Fruit fly (Drosophila melanogaster): ENCODE results near the gene kud.

Gene kud

dm6 chr3L:16803708-16804350 lies 41.0 kb downstream of the kud start (continued):
- TF ChIP-seq CG9139 (GFP tag; optimal IDR thresholded peaks at IDR 0.05) (no peak), net (GFP tag; optimal IDR thresholded peaks at IDR 0.05) (no peak), CG11294 (GFP tag; IDR thresholded peaks at IDR 0.05) (no peak), CG6792 (GFP tag; optimal IDR thresholded peaks at IDR 0.05) (no peak), CG3032 (tag; optimal IDR thresholded peaks at IDR 0.05) (no peak), vri (GFP tag; optimal IDR thresholded peaks at IDR 0.05) (peak; percentile 93), CG1621 (tag; optimal IDR thresholded peaks at IDR 0.05) (no peak), cyc (GFP tag; optimal IDR thresholded peaks at IDR 0.05) (no peak), Ets96B (tag; optimal IDR thresholded peaks at IDR 0.05) (no peak), CG8319 (GFP tag; optimal IDR thresholded peaks at IDR 0.05) (no peak), CG11902 (GFP tag; optimal IDR thresholded peaks at IDR 0.05) (no peak), Eip78C (GFP tag) (peak; percentile 47), topi (GFP tag; optimal IDR thresholded peaks at IDR 0.05) (peak; percentile 13), lz (GFP tag; optimal IDR thresholded peaks at IDR 0.05) (no peak), spab (GFP tag; optimal IDR thresholded peaks at IDR 0.05) (no peak), CG10631 (GFP tag; optimal IDR thresholded peaks at IDR 0.05) (no peak), fd59A (GFP tag; optimal IDR thresholded peaks at IDR 0.05) (no peak), CG6163 (GFP tag; IDR thresholded peaks at IDR 0.05) (peak; percentile 34; the same call in 1 of the 3 replicates), Hr38 (GFP tag; optimal IDR thresholded peaks at IDR 0.05) (no peak), pdm3 (GFP tag; optimal IDR thresholded peaks at IDR 0.05) (no peak), Lpt (GFP tag; optimal IDR thresholded peaks at IDR 0.05) (no peak), Eip75B (GFP tag; optimal IDR thresholded peaks at IDR 0.05) (no peak), CG31627 (GFP tag; optimal IDR thresholded peaks at IDR 0.05) (no peak), CG34406 (GFP tag; optimal IDR thresholded peaks at IDR 0.05) (no peak), fkh (GFP tag; optimal IDR thresholded peaks at IDR 0.05) (no peak), Sox15 (GFP tag; optimal IDR thresholded peaks at IDR 0.05) (no peak), achi (GFP tag; optimal IDR thresholded peaks at IDR 0.05) (no peak), Eip93F (GFP tag; optimal IDR thresholded peaks at IDR 0.05) (peak; percentile 13), CG3919 (GFP tag; optimal IDR thresholded peaks at IDR 0.05) (no peak), CG11762 (GFP tag; optimal IDR thresholded peaks at IDR 0.05; ENCODE audit: insufficient read depth) (no peak)

dm6 chr3L:16803273-16803672 lies 41.5 kb downstream of the kud start:
- TF ChIP-seq fd59A (GFP tag; optimal IDR thresholded peaks at IDR 0.05) (no peak), CG9139 (GFP tag; optimal IDR thresholded peaks at IDR 0.05) (peak; percentile 39), CG6808 (GFP tag; optimal IDR thresholded peaks at IDR 0.05) (peak; percentile 50), CG1621 (tag; optimal IDR thresholded peaks at IDR 0.05) (no peak), ss (GFP tag; optimal IDR thresholded peaks at IDR 0.05) (peak; percentile 43 to 58)

- no peak for TF ChIP-seq CG34406 (GFP tag; optimal IDR thresholded peaks at IDR 0.05)
- peak; percentile 51 for TF ChIP-seq CG6808 (GFP tag; optimal IDR thresholded peaks at IDR 0.05)
- peak; percentile 36 for TF ChIP-seq CG6276 (GFP tag; optimal IDR thresholded peaks at IDR 0.05)
- no peak for TF ChIP-seq Ets96B (tag; optimal IDR thresholded peaks at IDR 0.05)
- TF ChIP-seq dac (GFP tag; optimal IDR thresholded peaks at IDR 0.05) = no peak
- peak; percentile 50 for TF ChIP-seq fkh (GFP tag; optimal IDR thresholded peaks at IDR 0.05)
- peak; percentile 68 for TF ChIP-seq CG32006 (GFP tag; optimal IDR thresholded peaks at IDR 0.05)
- TF ChIP-seq CG11762 (GFP tag; optimal IDR thresholded peaks at IDR 0.05; ENCODE audit: insufficient read depth) = peak; percentile 25
- TF ChIP-seq CG31627 (GFP tag; optimal IDR thresholded peaks at IDR 0.05) = peak; percentile 26
- no peak for TF ChIP-seq CG8319 (GFP tag; optimal IDR thresholded peaks at IDR 0.05)
- TF ChIP-seq CG3919 (GFP tag; optimal IDR thresholded peaks at IDR 0.05) = no peak
- TF ChIP-seq salr (GFP tag; optimal IDR thresholded peaks at IDR 0.05) = peak in 1 of 2 experiments; percentile 18
- TF ChIP-seq Ets21C (GFP tag; optimal IDR thresholded peaks at IDR 0.05) = peak; percentile 17
- TF ChIP-seq Eip78C (GFP tag) = peak; percentile 14
- peak; percentile 37 for TF ChIP-seq pdm3 (GFP tag; optimal IDR thresholded peaks at IDR 0.05)
- TF ChIP-seq acj6 (GFP tag; optimal IDR thresholded peaks at IDR 0.05) = peak; percentile 35
- TF ChIP-seq CG10669 (GFP tag; optimal IDR thresholded peaks at IDR 0.05) = no peak
- peak; percentile 53 for TF ChIP-seq Hr4 (GFP tag; optimal IDR thresholded peaks at IDR 0.05)
- TF ChIP-seq CG6792 (GFP tag; optimal IDR thresholded peaks at IDR 0.05) = no peak
- peak; percentile 48 for TF ChIP-seq Sox102F (GFP tag; optimal IDR thresholded peaks at IDR 0.05)
- TF ChIP-seq Eip93F (GFP tag; optimal IDR thresholded peaks at IDR 0.05) = peak; percentile 41
- TF ChIP-seq topi (GFP tag; optimal IDR thresholded peaks at IDR 0.05) = peak; percentile 46
- TF ChIP-seq vri (GFP tag; optimal IDR thresholded peaks at IDR 0.05) = peak; percentile 88
- TF ChIP-seq Smox (GFP tag; optimal IDR thresholded peaks at IDR 0.05) = peak; percentile 56
- peak; percentile 39 for TF ChIP-seq CG6854 (GFP tag; optimal IDR thresholded peaks at IDR 0.05)
- TF ChIP-seq ss (GFP tag; optimal IDR thresholded peaks at IDR 0.05) = peak; percentile 36 to 70
Observed at dm6 chr3L:16801499-16802452, 43.0 kb downstream of the kud start.
